Fruit fly (Drosophila melanogaster) whole organism, embryonic: Measurements from ENCODE around the gene CG6983.

Experiments
- Antp ChIP-seq: fragments of 200-800 bp; sonication (Bioruptor generic); optimal IDR thresholded peaks from 3 replicates; lab custom pipeline; 2016; ENCODE audit warnings: missing biosample characterization, missing genetic modification characterization
- Atf3 ChIP-seq: fragments of 200-800 bp; sonication (Bioruptor generic); optimal IDR thresholded peaks from 3 replicates; lab custom pipeline; 2016; ENCODE audit warnings: missing biosample characterization, missing genetic modification characterization
- Atf6 ChIP-seq: fragments of 200-800 bp; sonication (Bioruptor generic); IDR thresholded peaks from 2 replicates; pipeline ENCODE4 v1.3.6; 2022; ENCODE audit warnings: missing biosample characterization, missing genetic modification characterization
- CG11456 ChIP-seq: fragments of 200-800 bp; sonication (Bioruptor generic); IDR thresholded peaks from 3 replicates; pipeline ENCODE4 v1.3.6; 2022; ENCODE audit warnings: missing biosample characterization, missing genetic modification characterization
- CG11696 ChIP-seq: fragments of 200-800 bp; sonication (Bioruptor generic); IDR thresholded peaks from 2 replicates; pipeline ENCODE4 v1.3.6; 2022; ENCODE audit warnings: missing biosample characterization, missing genetic modification characterization
- CG12219 ChIP-seq: fragments of 200-800 bp; sonication (Bioruptor generic); optimal IDR thresholded peaks from 3 replicates; lab custom pipeline; 2018; ENCODE audit warnings: missing biosample characterization, mild to moderate bottlenecking, missing genetic modification characterization
- CG12942 ChIP-seq: fragments of 200-800 bp; sonication (Bioruptor generic); optimal IDR thresholded peaks from 3 replicates; lab custom pipeline; 2016; ENCODE audit warnings: missing biosample characterization, missing genetic modification characterization
- CG13296 ChIP-seq: fragments of 200-800 bp; sonication (Bioruptor generic); optimal IDR thresholded peaks from 3 replicates; lab custom pipeline; 2018; ENCODE audit warnings: missing biosample characterization, mild to moderate bottlenecking, missing genetic modification characterization
- CG14860 ChIP-seq: fragments of 200-800 bp; sonication (Bioruptor generic); IDR thresholded peaks from 3 replicates; pipeline ENCODE4 v1.3.6; 2022; ENCODE audit warnings: missing biosample characterization, missing genetic modification characterization; ENCODE audit not compliant: partially characterized antibody
- CG15073 ChIP-seq: fragments of 200-800 bp; sonication (Bioruptor generic); optimal IDR thresholded peaks from 2 replicates; lab custom pipeline; 2016; ENCODE audit warnings: missing biosample characterization, missing genetic modification characterization
- CG1529 ChIP-seq: fragments of 200-800 bp; sonication (Bioruptor generic); optimal IDR thresholded peaks from 3 replicates; lab custom pipeline; 2018; ENCODE audit warnings: missing biosample characterization, missing genetic modification characterization
- CG15601 ChIP-seq: fragments of 200-800 bp; sonication (Bioruptor generic); optimal IDR thresholded peaks from 3 replicates; lab custom pipeline; 2019; ENCODE audit warnings: missing biosample characterization, mild to moderate bottlenecking, missing genetic modification characterization, moderate library complexity
- CG16779 ChIP-seq: fragments of 200-800 bp; sonication (Bioruptor generic); IDR thresholded peaks from 2 replicates; pipeline ENCODE4 v1.3.6; 2022; ENCODE audit warnings: missing biosample characterization, missing genetic modification characterization
- CG2120 ChIP-seq: fragments of 200-800 bp; sonication (Bioruptor generic); optimal IDR thresholded peaks from 3 replicates; lab custom pipeline; 2016; ENCODE audit warnings: missing biosample characterization, missing genetic modification characterization
- CG3065 ChIP-seq: fragments of 200-800 bp; sonication (Bioruptor generic); optimal IDR thresholded peaks from 2 replicates; lab custom pipeline; 2016; ENCODE audit warnings: missing biosample characterization, missing genetic modification characterization
- CG42726 ChIP-seq: fragments of 200-800 bp; sonication (Bioruptor generic); IDR thresholded peaks from 2 replicates; pipeline ENCODE4 v1.3.6; 2022; ENCODE audit warnings: missing biosample characterization, missing genetic modification characterization; ENCODE audit not compliant: partially characterized antibody
- CG4328 ChIP-seq: fragments of 200-800 bp; sonication (Bioruptor generic); optimal IDR thresholded peaks from 3 replicates; lab custom pipeline; 2017; ENCODE audit warnings: missing biosample characterization, missing genetic modification reagents, missing genetic modification characterization
- CG4424 ChIP-seq: fragments of 200-800 bp; sonication (Bioruptor generic); optimal IDR thresholded peaks from 3 replicates; lab custom pipeline; 2016; ENCODE audit warnings: missing biosample characterization, missing genetic modification characterization
- CG6791 ChIP-seq: fragments of 200-800 bp; sonication (Bioruptor generic); IDR thresholded peaks from 3 replicates; pipeline ENCODE4 v1.3.6; 2022; ENCODE audit warnings: missing biosample characterization, missing genetic modification characterization; ENCODE audit not compliant: partially characterized antibody
- CG8478 ChIP-seq: fragments of >200 bp; optimal IDR thresholded peaks from 2 replicates; lab custom pipeline; 2018
- CG8765 ChIP-seq: fragments of 200-800 bp; sonication (Bioruptor generic); IDR thresholded peaks from 2 replicates; pipeline ENCODE4 v1.3.6; 2022; ENCODE audit warnings: missing biosample characterization, missing genetic modification characterization
- CG8924 ChIP-seq: fragments of 200-800 bp; optimal IDR thresholded peaks from 3 replicates; lab custom pipeline; 2019; ENCODE audit warnings: missing biosample characterization, mild to moderate bottlenecking, missing genetic modification characterization, moderate library complexity
- CG9609 ChIP-seq: fragments of 200-800 bp; sonication (Bioruptor generic); optimal IDR thresholded peaks from 3 replicates; lab custom pipeline; 2016; ENCODE audit warnings: missing biosample characterization, missing genetic modification characterization
- CG9876 ChIP-seq: fragments of 200-800 bp; sonication (Bioruptor generic); optimal IDR thresholded peaks from 2 replicates; lab custom pipeline; 2016; ENCODE audit warnings: missing biosample characterization, missing genetic modification characterization
- CkIIα-i1 ChIP-seq: fragments of 200-800 bp; sonication (Bioruptor generic); IDR thresholded peaks from 2 replicates; pipeline ENCODE4 v1.3.6; 2022; ENCODE audit warnings: missing biosample characterization, missing genetic modification characterization
- CrebB ChIP-seq: fragments of 200-800 bp; sonication (Bioruptor generic); optimal IDR thresholded peaks from 3 replicates; lab custom pipeline; 2018; ENCODE audit warnings: missing biosample characterization, mild to moderate bottlenecking, missing genetic modification characterization
- Dll ChIP-seq: fragments of 200-800 bp; sonication (Bioruptor generic); IDR thresholded peaks from 4 replicates; pipeline ENCODE4 v1.3.6; 2022; ENCODE audit warnings: missing biosample characterization, missing genetic modification characterization; ENCODE audit not compliant: partially characterized antibody
- Gug ChIP-seq: fragments of 200-800 bp; sonication (Bioruptor generic); IDR thresholded peaks from 4 replicates; pipeline ENCODE4 v1.3.6; 2022; ENCODE audit warnings: missing biosample characterization, missing genetic modification characterization
- H15 ChIP-seq: fragments of 200-800 bp; sonication (Bioruptor generic); IDR thresholded peaks from 3 replicates; pipeline ENCODE4 v1.3.6; 2022; ENCODE audit warnings: missing biosample characterization, missing genetic modification characterization
- HLH54F ChIP-seq: fragments of 200-800 bp; sonication (Bioruptor generic); optimal IDR thresholded peaks from 3 replicates; lab custom pipeline; 2016; ENCODE audit warnings: missing biosample characterization, missing genetic modification characterization
- Hey ChIP-seq: fragments of 200-800 bp; sonication (Bioruptor generic); optimal IDR thresholded peaks from 3 replicates; lab custom pipeline; 2018; ENCODE audit warnings: missing biosample characterization, mild to moderate bottlenecking, missing genetic modification characterization
- Hmx ChIP-seq: fragments of 200-800 bp; sonication (Bioruptor generic); optimal IDR thresholded peaks from 2 replicates; lab custom pipeline; 2016; ENCODE audit warnings: missing biosample characterization, missing genetic modification characterization
- Myb ChIP-seq: fragments of 200-800 bp; sonication (Bioruptor generic); optimal IDR thresholded peaks from 2 replicates; lab custom pipeline; 2016; ENCODE audit warnings: missing biosample characterization, missing genetic modification characterization
- Neu2 ChIP-seq: fragments of 200-800 bp; sonication (Bioruptor generic); optimal IDR thresholded peaks from 3 replicates; lab custom pipeline; 2016; ENCODE audit warnings: missing biosample characterization, missing genetic modification characterization, borderline replicate concordance
- Sry-β ChIP-seq: fragments of 200-800 bp; sonication (Bioruptor generic); optimal IDR thresholded peaks from 2 replicates; lab custom pipeline; 2018; ENCODE audit warnings: missing biosample characterization, mild to moderate bottlenecking, missing genetic modification characterization, moderate library complexity
- ase ChIP-seq: fragments of 200-800 bp; sonication (Bioruptor generic); IDR thresholded peaks from 3 replicates; pipeline ENCODE4 v1.3.6; 2022; ENCODE audit warnings: missing biosample characterization, missing genetic modification characterization
- bigmax ChIP-seq: fragments of 200-800 bp; sonication (Bioruptor generic); optimal IDR thresholded peaks from 2 replicates; lab custom pipeline; 2018; ENCODE audit warnings: missing biosample characterization, mild to moderate bottlenecking, missing genetic modification characterization
- cad ChIP-seq: fragments of >200 bp; optimal IDR thresholded peaks from 2 replicates; lab custom pipeline; 2017; ENCODE audit warnings: missing biosample characterization, missing genetic modification characterization
- fd96Cb ChIP-seq: fragments of 200-800 bp; sonication (Bioruptor generic); optimal IDR thresholded peaks from 2 replicates; lab custom pipeline; 2018; ENCODE audit warnings: missing biosample characterization, mild to moderate bottlenecking, missing genetic modification characterization, moderate library complexity
- fu2 ChIP-seq: fragments of 200-800 bp; sonication (Bioruptor generic); optimal IDR thresholded peaks from 2 replicates; lab custom pipeline; 2016; ENCODE audit warnings: missing biosample characterization, missing genetic modification characterization
- h ChIP-seq: fragments of >200 bp; optimal IDR thresholded peaks from 2 replicates; lab custom pipeline; 2017
- lmd ChIP-seq: fragments of 200-800 bp; sonication (Bioruptor generic); IDR thresholded peaks from 2 replicates; pipeline ENCODE4 v1.3.6; 2022; ENCODE audit warnings: missing biosample characterization, missing genetic modification characterization
- oc ChIP-seq: fragments of 200-800 bp; sonication (Bioruptor generic); optimal IDR thresholded peaks from 2 replicates; lab custom pipeline; 2018; ENCODE audit warnings: missing biosample characterization, mild to moderate bottlenecking, missing genetic modification characterization, moderate library complexity
- org-1 ChIP-seq: fragments of 200-800 bp; sonication (Bioruptor generic); optimal IDR thresholded peaks from 2 replicates; lab custom pipeline; 2017; ENCODE audit warnings: missing biosample characterization, missing genetic modification characterization
- phol ChIP-seq: fragments of 200-800 bp; sonication (Bioruptor generic); optimal IDR thresholded peaks from 3 replicates; lab custom pipeline; 2018; ENCODE audit warnings: missing biosample characterization, mild to moderate bottlenecking, missing genetic modification characterization, moderate library complexity
- prd ChIP-seq, 3 experiments: fragments of >200 bp in 2 of 3; fragments of 200-800 bp in 1 of 3; sonication (Bioruptor generic) in 1 of 3; optimal IDR thresholded peaks in 2 of 3; IDR thresholded peaks in 1 of 3; 2 replicates in 2 of 3; 3 replicates in 1 of 3; pipeline versions ENCODE4 v1.3.6 to Lab custom; 2017 to 2022; ENCODE audit warnings: missing biosample characterization in 1 of 3, missing genetic modification characterization in 1 of 3
- pros ChIP-seq: fragments of 200-800 bp; sonication (Bioruptor generic); optimal IDR thresholded peaks from 3 replicates; lab custom pipeline; 2019; ENCODE audit warnings: missing biosample characterization, mild to moderate bottlenecking, missing genetic modification characterization, moderate library complexity
- pzg ChIP-seq: fragments of 200-800 bp; sonication (Bioruptor generic); optimal IDR thresholded peaks from 3 replicates; lab custom pipeline; 2018; ENCODE audit warnings: missing biosample characterization, mild to moderate bottlenecking, missing genetic modification characterization, moderate library complexity
- row ChIP-seq: fragments of 200-800 bp; sonication (Bioruptor generic); IDR thresholded peaks from 3 replicates; pipeline ENCODE4 v1.3.6; 2022; ENCODE audit warnings: missing biosample characterization, missing genetic modification characterization
- shn ChIP-seq: fragments of 200-800 bp; sonication (Bioruptor generic); optimal IDR thresholded peaks from 3 replicates; lab custom pipeline; 2016; ENCODE audit warnings: missing biosample characterization, missing genetic modification characterization
- tgo ChIP-seq: fragments of 200-800 bp; sonication (Bioruptor generic); IDR thresholded peaks from 3 replicates; pipeline ENCODE4 v1.3.6; 2022; ENCODE audit warnings: missing biosample characterization, missing genetic modification characterization
- zfh1 ChIP-seq: fragments of 200-800 bp; sonication (Bioruptor generic); IDR thresholded peaks from 3 replicates; pipeline ENCODE4 v1.3.6; 2022; ENCODE audit warnings: missing biosample characterization, missing genetic modification characterization

CG6983 gene

DNA sequence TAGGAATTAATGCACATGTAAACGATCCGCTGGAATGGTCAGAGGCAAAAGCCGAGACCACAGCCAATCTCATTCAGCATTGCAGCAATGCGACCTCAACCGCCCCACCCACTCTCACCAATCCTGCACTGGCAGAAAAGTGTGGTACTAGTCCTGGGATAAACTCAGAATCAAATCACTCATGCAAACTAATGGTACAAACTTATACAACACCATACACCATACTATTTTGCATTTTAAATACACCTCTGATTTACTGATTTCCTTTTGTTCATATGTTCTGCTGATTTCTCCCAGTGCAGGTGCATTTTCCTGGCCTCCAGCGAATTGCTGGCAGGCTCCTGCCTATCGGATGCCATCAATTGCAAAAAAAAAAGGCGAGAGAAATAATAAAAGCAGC, 30.2 kb downstream of the CG6983 start (continued):
- TF ChIP-seq CG4328 (GFP tag; lab: Kevin White, UChicago) (no peak), CG3065 (GFP tag; lab: Kevin White, UChicago) (no peak), Myb (GFP tag; lab: Kevin White, UChicago) (no peak), CG2120 (GFP tag; lab: Kevin White, UChicago) (no peak), CG8924 (no peak), zfh1 (peak; percentile 64; the same call in 1 of the 3 replicates), org-1 (GFP tag; lab: Kevin White, UChicago) (peak; percentile 7), shn (GFP tag; lab: Kevin White, UChicago) (no peak), CG15073 (GFP tag; lab: Kevin White, UChicago) (no peak), pzg (no peak), pros (GFP tag; lab: Kevin White, UChicago) (no peak), Atf3 (GFP tag; lab: Kevin White, UChicago) (no peak), bigmax (GFP tag; lab: Kevin White, UChicago) (no peak), fd96Cb (tag; lab: Kevin White, UChicago) (peak; percentile 43), Atf6 (GFP tag; lab: Robert Waterston, UW) (no peak), CG12219 (GFP tag; lab: Kevin White, UChicago) (no peak), CG9609 (GFP tag; lab: Kevin White, UChicago) (no peak), CG42726 (GFP tag; lab: Robert Waterston, UW) (no peak), CG11696 (GFP tag; lab: Robert Waterston, UW) (no peak), ase (no peak), h (lab: Kevin White, UChicago) (no peak), CG13296 (GFP tag; lab: Kevin White, UChicago) (no peak), CG16779 (GFP tag; lab: Robert Waterston, UW) (no peak), H15 (GFP tag; lab: Robert Waterston, UW) (no peak), CrebB (tag; lab: Kevin White, UChicago) (no peak), Sry-β (GFP tag; lab: Kevin White, UChicago) (no peak), prd (optimal IDR thresholded peaks at IDR 0.05; lab: Kevin White, UChicago) (no peak), prd (GFP tag; IDR thresholded peaks at IDR 0.05; lab: Robert Waterston, UW) (peak; percentile 53; the same call in 2 of the 3 replicates), Hey (tag; lab: Kevin White, UChicago) (no peak), CG12942 (no peak), cad (GFP tag; lab: Kevin White, UChicago) (no peak), phol (tag; lab: Kevin White, UChicago) (peak; percentile 33), tgo (GFP tag; lab: Robert Waterston, UW) (no peak), Neu2 (GFP tag; lab: Kevin White, UChicago) (no peak), Antp (GFP tag; lab: Kevin White, UChicago) (peak; percentile 51), CG9876 (no peak), CG14860 (GFP tag; lab: Robert Waterston, UW) (no peak), CG11456 (no peak), CG8765 (no peak), CG1529 (GFP tag; lab: Kevin White, UChicago) (peak; percentile 2), HLH54F (GFP tag; lab: Kevin White, UChicago) (no peak), Hmx (GFP tag; lab: Kevin White, UChicago) (no peak), lmd (peak; percentile 43), CG8478 (no peak), CG6791 (GFP tag; lab: Robert Waterston, UW) (no peak), Dll (GFP tag; lab: Robert Waterston, UW) (no peak), fu2 (no peak), CkIIα-i1 (GFP tag; lab: Robert Waterston, UW) (no peak), CG15601 (tag; lab: Kevin White, UChicago) (no peak), oc (no peak), Gug (GFP tag; lab: Robert Waterston, UW) (peak; percentile 35; the same call in 1 of the 4 replicates), CG4424 (GFP tag; lab: Kevin White, UChicago) (peak; percentile 19), row (GFP tag; lab: Robert Waterston, UW) (0 out of 3 replicates have a peak, but pooled peaks have one; percentile 22)
